Worm (Caenorhabditis elegans) whole organism, young adult: ENCODE results near the gene srv-3.

Source experiments
- F22D6.2 ChIP-seq: sonication (generic microtip); optimal IDR thresholded peaks from 2 replicates; lab custom pipeline; 2016; ENCODE audit warnings: mild to moderate bottlenecking, missing genetic modification characterization, missing compliant biosample characterization
- dpff-1 ChIP-seq: sonication (generic microtip); optimal IDR thresholded peaks from 2 replicates; lab custom pipeline; 2017; ENCODE audit warnings: mild to moderate bottlenecking, missing genetic modification characterization, missing compliant biosample characterization
- lag-1 ChIP-seq: fragments of 200-800 bp; sonication (Bioruptor generic); IDR thresholded peaks from 2 replicates; pipeline ENCODE4 v1.3.6; 2022; ENCODE audit warnings: missing genetic modification reagents, missing genetic modification characterization, missing compliant biosample characterization
- nhr-179 ChIP-seq: sonication (generic microtip); optimal IDR thresholded peaks from 2 replicates; lab custom pipeline; 2016; ENCODE audit warnings: mild to moderate bottlenecking, missing genetic modification characterization, missing compliant biosample characterization
- unc-62 ChIP-seq: fragments of 150-350 bp; optimal IDR thresholded peaks from 2 replicates; lab custom pipeline; 2014; ENCODE audit warnings: missing biosample characterization, missing genetic modification reagents, missing genetic modification characterization

DNA sequence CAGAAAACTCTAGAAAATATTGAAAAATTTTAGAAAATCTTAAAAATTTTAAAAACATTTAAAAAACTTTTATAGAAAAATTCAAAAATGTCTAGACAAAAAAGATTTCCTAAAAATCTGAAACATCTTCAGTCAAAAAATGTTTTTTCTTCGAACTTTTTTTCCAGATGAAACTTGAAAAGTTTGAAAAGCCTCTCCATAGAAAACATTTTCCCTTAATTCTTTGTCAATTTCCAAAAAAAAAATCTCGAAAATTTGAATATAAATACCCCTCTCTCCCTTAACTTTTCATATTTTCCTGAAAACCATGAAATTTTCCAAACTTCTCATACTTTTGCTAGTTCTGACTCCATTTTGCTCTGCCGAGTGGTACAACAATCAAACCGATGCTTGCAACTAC, 20.0 kb upstream of the srv-3 start, which contains the start of gene Y116F11A.3:
- TF ChIP-seq nhr-179 (tag; lab: Kevin White, UChicago), result no peak
- TF ChIP-seq dpff-1 (tag; lab: Kevin White, UChicago), result no peak
- no peak for TF ChIP-seq lag-1
- no peak for TF ChIP-seq F22D6.2 (tag; lab: Kevin White, UChicago)
- no peak for TF ChIP-seq unc-62 (GFP tag; lab: Kevin White, UChicago)
